Fruit fly (Drosophila melanogaster): Measurements from ENCODE around the gene CG9590.

- TF ChIP-seq sv (GFP tag; optimal IDR thresholded peaks at IDR 0.05) (no peak), tai (GFP tag; optimal IDR thresholded peaks at IDR 0.05) (no peak), Dfd (GFP tag; optimal IDR thresholded peaks at IDR 0.05) (no peak), usp (GFP tag; optimal IDR thresholded peaks at IDR 0.05) (no peak), OdsH (GFP tag; optimal IDR thresholded peaks at IDR 0.05) (peak; percentile 19), fru (GFP tag; optimal IDR thresholded peaks at IDR 0.05) (peak; percentile 13)
Observed at dm6 chr3R:15794258-15794727, 7.8 kb downstream of the CG9590 start.

Data from whole organism, wandering third instar larva.